Worm (Caenorhabditis elegans): ENCODE measurements around the gene gst-8.

Gene gst-8

ce11 chrII:4904277-4904676 lies 20.8 kb downstream of the gst-8 start:
- TF ChIP-seq nhr-20 (tag; optimal IDR thresholded peaks at IDR 0.05) (peak; percentile 80), lin-13 (GFP tag; optimal IDR thresholded peaks at IDR 0.05) (peak; percentile 34), elt-3 (tag; optimal IDR thresholded peaks at IDR 0.05) (peak in 1 of 6 experiments; percentile 24), lsy-2 (tag; optimal IDR thresholded peaks at IDR 0.05) (peak; percentile 71 to 86), unc-62 (GFP tag; optimal IDR thresholded peaks at IDR 0.05) (no peak), dpl-1 (GFP tag; optimal IDR thresholded peaks at IDR 0.05) (peak; percentile 38 to 74 (median 70)), mdl-1 (tag; optimal IDR thresholded peaks at IDR 0.05) (peak in 1 of 2 experiments; percentile 77), rnt-1 (tag; optimal IDR thresholded peaks at IDR 0.05) (peak; percentile 87), vab-15 (tag; optimal IDR thresholded peaks at IDR 0.05) (no peak), lin-14 (GFP tag; optimal IDR thresholded peaks at IDR 0.05) (peak; percentile 87), xbp-1 (tag; optimal IDR thresholded peaks at IDR 0.05) (peak; percentile 65), ceh-82 (tag; optimal IDR thresholded peaks at IDR 0.05) (peak; percentile 30 to 61 (median 42)), nhr-90 (tag; optimal IDR thresholded peaks at IDR 0.05; ENCODE audit: poor library complexity) (no peak), tbx-2 (tag; optimal IDR thresholded peaks at IDR 0.05) (peak; percentile 67), nhr-11 (tag; optimal IDR thresholded peaks at IDR 0.05) (no peak), skn-1 (tag; optimal IDR thresholded peaks at IDR 0.05) (peak; percentile 85), nhr-77 (tag; optimal IDR thresholded peaks at IDR 0.05) (peak; percentile 31), egl-13 (tag; optimal IDR thresholded peaks at IDR 0.05) (peak; percentile 4), F16B12.6 (tag; optimal IDR thresholded peaks at IDR 0.05) (peak; percentile 48), grh-1 (GFP tag; IDR thresholded peaks at IDR 0.05) (no peak), isw-1 (GFP tag; IDR thresholded peaks at IDR 0.05) (peak; percentile 72), nhr-47 (tag; optimal IDR thresholded peaks at IDR 0.05) (peak; percentile 68), sox-4 (tag; optimal IDR thresholded peaks at IDR 0.05) (no peak), jun-1 (tag; optimal IDR thresholded peaks at IDR 0.05) (peak; percentile 56), unc-130 (tag; optimal IDR thresholded peaks at IDR 0.05) (no peak), efl-1 (optimal IDR thresholded peaks at IDR 0.05) (peak; percentile 80 to 89), efl-1 (GFP tag; optimal IDR thresholded peaks at IDR 0.05 in 1 of 2) (peak; percentile 66 to 95), elt-2 (tag; optimal IDR thresholded peaks at IDR 0.05) (peak; percentile 23), snu-23 (GFP tag; optimal IDR thresholded peaks at IDR 0.05) (peak; percentile 77), fkh-10 (GFP tag; optimal IDR thresholded peaks at IDR 0.05) (peak; percentile 23), tlp-1 (tag; optimal IDR thresholded peaks at IDR 0.05) (no peak), C16A3.4 (tag; optimal IDR thresholded peaks at IDR 0.05) (peak; percentile 51), Y116A8C.19 (tag; optimal IDR thresholded peaks at IDR 0.05; ENCODE audit: borderline replicate concordance) (no peak), lir-3 (tag; optimal IDR thresholded peaks at IDR 0.05; ENCODE audit: poor library complexity) (peak; percentile 35), blmp-1 (tag; optimal IDR thresholded peaks at IDR 0.05) (peak; percentile 48), mef-2 (tag; optimal IDR thresholded peaks at IDR 0.05) (no peak), ztf-4 (tag; optimal IDR thresholded peaks at IDR 0.05) (peak; percentile 32), lin-15B (tag; optimal IDR thresholded peaks at IDR 0.05) (peak; percentile 34), ceh-8 (GFP tag; optimal IDR thresholded peaks at IDR 0.05) (no peak), swsn-7 (tag; optimal IDR thresholded peaks at IDR 0.05) (peak; percentile 60), unc-86 (tag; optimal IDR thresholded peaks at IDR 0.05) (peak; percentile 40), fos-1 (tag; optimal IDR thresholded peaks at IDR 0.05) (peak; percentile 41), fkh-8 (tag; optimal IDR thresholded peaks at IDR 0.05) (peak; percentile 65), lin-39 (tag; optimal IDR thresholded peaks at IDR 0.05) (no peak), lin-35 (GFP tag; optimal IDR thresholded peaks at IDR 0.05) (peak; percentile 77 to 81), mep-1 (tag; optimal IDR thresholded peaks at IDR 0.05) (peak; percentile 85), snpc-4 (tag; optimal IDR thresholded peaks at IDR 0.05) (peak; percentile 39), mab-9 (GFP tag; IDR thresholded peaks at IDR 0.05) (no peak), nhr-71 (tag; optimal IDR thresholded peaks at IDR 0.05) (peak; percentile 80), nhr-19 (GFP tag; conservative IDR thresholded peaks at IDR 0.05) (peak; percentile 61), dsc-1 (tag; optimal IDR thresholded peaks at IDR 0.05) (peak; percentile 56)

Data from whole organism, L1 larva.